Worm (Caenorhabditis elegans) whole organism, L3 larva: Measurements from ENCODE around the gene lin-18.

ENCODE experiments used
- daf-12 ChIP-seq: fragments of 150-350 bp; optimal IDR thresholded peaks from 2 replicates; lab custom pipeline; 2014; ENCODE audit warnings: missing biosample characterization, missing genetic modification reagents, missing genetic modification characterization
- egl-27 ChIP-seq: sonication (generic microtip); optimal IDR thresholded peaks from 4 replicates; lab custom pipeline; 2017; ENCODE audit warnings: missing biosample characterization, missing genetic modification reagents, missing genetic modification characterization
- elt-1 ChIP-seq: fragments of 150-350 bp; optimal IDR thresholded peaks from 2 replicates; lab custom pipeline; 2014; ENCODE audit warnings: missing biosample characterization, missing genetic modification characterization
- elt-3 ChIP-seq, 3 experiments: fragments of 150-350 bp in 1 of 3; sonication (generic microtip) in 2 of 3; optimal IDR thresholded peaks; 2 replicates in 2 of 3; 4 replicates in 1 of 3; lab custom pipeline; 2014 to 2017; ENCODE audit warnings: missing biosample characterization in 3 of 3, missing genetic modification characterization in 3 of 3
- fkh-2 ChIP-seq: fragments of 150-350 bp; optimal IDR thresholded peaks from 2 replicates; lab custom pipeline; 2014; ENCODE audit warnings: missing biosample characterization, missing genetic modification reagents, missing genetic modification characterization
- mdl-1 ChIP-seq: fragments of 150-350 bp; optimal IDR thresholded peaks from 2 replicates; lab custom pipeline; 2014; ENCODE audit warnings: missing biosample characterization, missing genetic modification characterization
- nfya-1 ChIP-seq: sonication (generic microtip); optimal IDR thresholded peaks from 2 replicates; lab custom pipeline; 2017; ENCODE audit warnings: missing genetic modification characterization, mild to moderate bottlenecking, missing compliant biosample characterization, antibody characterized with exemption, moderate library complexity; ENCODE audit not compliant: insufficient read depth
- nhr-12 ChIP-seq: fragments of 150-350 bp; optimal IDR thresholded peaks from 2 replicates; lab custom pipeline; 2014; ENCODE audit warnings: missing biosample characterization, missing genetic modification characterization
- nhr-237 ChIP-seq: fragments of 150-350 bp; optimal IDR thresholded peaks from 2 replicates; lab custom pipeline; 2014; ENCODE audit warnings: missing biosample characterization, missing genetic modification characterization
- nhr-28 ChIP-seq: fragments of 150-350 bp; optimal IDR thresholded peaks from 2 replicates; lab custom pipeline; 2014; ENCODE audit warnings: missing biosample characterization, missing genetic modification characterization
- nhr-77 ChIP-seq: fragments of 150-350 bp; optimal IDR thresholded peaks from 2 replicates; lab custom pipeline; 2014; ENCODE audit warnings: missing biosample characterization, missing genetic modification characterization
- sea-2 ChIP-seq: fragments of 150-350 bp; sonication (generic microtip); optimal IDR thresholded peaks from 4 replicates; lab custom pipeline; 2014; ENCODE audit warnings: missing biosample characterization, missing genetic modification reagents, missing genetic modification characterization

DNA sequence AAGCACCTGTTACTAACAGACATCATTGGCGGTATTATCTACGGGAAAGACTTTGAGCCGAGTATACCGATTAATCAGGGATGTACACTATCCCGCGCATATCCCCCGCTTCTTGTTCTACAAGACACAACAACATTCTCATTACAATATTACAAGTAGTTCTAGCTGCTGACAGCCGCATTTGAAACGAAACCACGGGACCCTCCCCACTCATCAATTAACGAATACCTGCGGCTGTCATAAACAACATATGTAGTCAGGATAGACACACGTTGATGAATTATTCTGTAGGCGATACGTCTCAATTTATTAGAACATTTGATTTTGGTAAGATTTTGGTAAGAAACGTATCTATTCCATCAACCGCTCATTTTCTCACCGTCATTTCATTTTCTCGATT, 18.4 kb downstream of the lin-18 start:
- TF ChIP-seq egl-27 (tag; lab: Kevin White, UChicago) (no peak), nhr-28 (no peak), daf-12 (tag; lab: Kevin White, UChicago) (no peak), nhr-237 (tag; lab: Kevin White, UChicago) (no peak), sea-2 (GFP tag; lab: Kevin White, UChicago) (no peak), mdl-1 (tag; lab: Kevin White, UChicago) (no peak), nhr-77 (tag; lab: Kevin White, UChicago) (no peak), elt-1 (no peak), elt-3 (tag; optimal IDR thresholded peaks at IDR 0.05; lab: Kevin White, UChicago) (no peak), fkh-2 (tag; lab: Kevin White, UChicago) (no peak), nfya-1 (no peak), nhr-12 (no peak)
